Fruit fly (Drosophila melanogaster): Measurements from ENCODE around the gene CG14411.

CG14411 gene

DNA sequence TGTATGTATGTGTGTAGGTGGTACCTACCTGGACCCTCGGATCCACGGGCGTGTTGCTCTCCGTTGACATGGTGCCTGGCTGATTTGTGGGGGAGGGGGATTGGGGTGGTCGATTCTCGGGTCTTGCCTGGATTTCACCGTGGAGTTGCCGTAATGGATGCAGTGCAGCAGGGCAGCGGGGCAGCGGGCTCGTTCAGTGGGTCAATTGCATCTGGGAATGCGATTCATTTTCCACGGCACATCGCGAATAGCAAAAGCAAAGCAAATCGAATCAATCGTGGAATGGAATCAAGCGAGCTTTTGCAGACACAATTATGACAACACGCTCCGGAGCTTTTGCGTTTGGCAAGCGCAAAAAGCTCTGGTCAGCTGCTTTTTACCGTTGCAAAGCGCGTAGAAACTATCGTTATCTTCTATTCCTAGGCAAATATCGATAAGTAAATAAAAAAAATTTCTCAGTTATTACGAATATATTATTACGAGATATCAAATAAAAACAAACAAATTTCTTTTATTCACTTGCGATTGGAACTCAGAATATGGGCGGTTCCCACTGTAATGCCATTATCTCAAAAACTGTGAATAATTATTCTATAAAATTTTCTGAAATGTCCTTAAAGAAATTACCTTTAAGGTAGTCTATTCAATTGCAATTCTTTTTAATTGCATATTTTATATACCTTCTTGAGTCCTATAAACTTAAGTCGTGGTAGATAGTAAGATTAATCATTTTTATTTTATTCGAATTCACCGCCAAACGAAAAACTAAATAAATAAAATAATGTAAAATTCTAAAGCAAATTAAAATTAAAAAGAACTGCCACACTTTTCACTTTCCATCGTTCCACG lies 510 bp upstream of the CG14411 start, which contains the start of gene CG14408 (continued):
- TF ChIP-seq BEAF-32 (GFP tag; optimal IDR thresholded peaks at IDR 0.05), result peak; percentile 66
- no peak for TF ChIP-seq CG33213 (GFP tag; optimal IDR thresholded peaks at IDR 0.05)
- no peak for TF ChIP-seq slbo (GFP tag; IDR thresholded peaks at IDR 0.05)
- peak; percentile 38 for TF ChIP-seq CG2678 (tag; optimal IDR thresholded peaks at IDR 0.05)
- no peak for TF ChIP-seq mam (GFP tag; optimal IDR thresholded peaks at IDR 0.05)
- no peak for TF ChIP-seq lov (optimal IDR thresholded peaks at IDR 0.05)
- TF ChIP-seq lov (GFP tag; IDR thresholded peaks at IDR 0.05), result no peak
- TF ChIP-seq scrt (GFP tag; optimal IDR thresholded peaks at IDR 0.05), result no peak
- no peak for TF ChIP-seq ci (GFP tag; IDR thresholded peaks at IDR 0.05)
- no peak for TF ChIP-seq trem (tag; optimal IDR thresholded peaks at IDR 0.05)
- TF ChIP-seq Drgx (GFP tag; IDR thresholded peaks at IDR 0.05), result no peak
- peak; percentile 50 for TF ChIP-seq gem (tag; optimal IDR thresholded peaks at IDR 0.05)
- peak; percentile 30; the same call in 1 of the 2 replicates for TF ChIP-seq hbn (GFP tag; IDR thresholded peaks at IDR 0.05; ENCODE audit: partially characterized antibody)
- TF ChIP-seq sug (tag; optimal IDR thresholded peaks at IDR 0.05), result peak; percentile 4
- no peak for TF ChIP-seq sima (GFP tag; optimal IDR thresholded peaks at IDR 0.05)
- no peak for TF ChIP-seq NK7.1 (GFP tag; optimal IDR thresholded peaks at IDR 0.05)
- TF ChIP-seq grau (tag; optimal IDR thresholded peaks at IDR 0.05), result no peak
- TF ChIP-seq sna (GFP tag; IDR thresholded peaks at IDR 0.05; ENCODE audit: partially characterized antibody), result peak; percentile 54
- no peak for TF ChIP-seq CG18476 (GFP tag; optimal IDR thresholded peaks at IDR 0.05)
- TF ChIP-seq CG2875 (GFP tag; optimal IDR thresholded peaks at IDR 0.05), result no peak
- no peak for TF ChIP-seq CG1792 (GFP tag; optimal IDR thresholded peaks at IDR 0.05)
- TF ChIP-seq sr (GFP tag; IDR thresholded peaks at IDR 0.05), result no peak
- TF ChIP-seq CG12942 (GFP tag; optimal IDR thresholded peaks at IDR 0.05), result no peak
- no peak for TF ChIP-seq wek (GFP tag; optimal IDR thresholded peaks at IDR 0.05)
- peak; percentile 66; the same call in 1 of the 2 replicates for TF ChIP-seq amos (GFP tag; IDR thresholded peaks at IDR 0.05; ENCODE audit: partially characterized antibody)
- TF ChIP-seq CG10267 (tag; optimal IDR thresholded peaks at IDR 0.05), result peak; percentile 25
- peak; percentile 28; the same call in 1 of the 2 replicates for TF ChIP-seq inv (GFP tag; IDR thresholded peaks at IDR 0.05; ENCODE audit: partially characterized antibody)
- no peak for TF ChIP-seq Sry-β (GFP tag; optimal IDR thresholded peaks at IDR 0.05)
- TF ChIP-seq CG2712 (tag; optimal IDR thresholded peaks at IDR 0.05), result peak; percentile 20
- TF ChIP-seq CG14014 (GFP tag; IDR thresholded peaks at IDR 0.05), result no peak
- no peak for TF ChIP-seq CG10209 (GFP tag; optimal IDR thresholded peaks at IDR 0.05)
- TF ChIP-seq gce (GFP tag; IDR thresholded peaks at IDR 0.05), result no peak
- TF ChIP-seq ttk (GFP tag; IDR thresholded peaks at IDR 0.05), result no peak
- no peak for TF ChIP-seq Sox100B (GFP tag; optimal IDR thresholded peaks at IDR 0.05)
- no peak for TF ChIP-seq danr (GFP tag; IDR thresholded peaks at IDR 0.05)
- no peak for TF ChIP-seq gcm (GFP tag; optimal IDR thresholded peaks at IDR 0.05)
- TF ChIP-seq CG12236 (GFP tag; optimal IDR thresholded peaks at IDR 0.05), result no peak
- TF ChIP-seq CG17359 (tag; optimal IDR thresholded peaks at IDR 0.05), result peak; percentile 2
- no peak for TF ChIP-seq mirr (GFP tag; optimal IDR thresholded peaks at IDR 0.05)
- no peak for TF ChIP-seq CG11560 (tag; IDR thresholded peaks at IDR 0.05)
- no peak for TF ChIP-seq CG8281 (tag; optimal IDR thresholded peaks at IDR 0.05)
- TF ChIP-seq al (GFP tag; IDR thresholded peaks at IDR 0.05), result no peak
- no peak for TF ChIP-seq CG18619 (GFP tag; optimal IDR thresholded peaks at IDR 0.05)
- no peak for TF ChIP-seq CrebB (tag; optimal IDR thresholded peaks at IDR 0.05)
- TF ChIP-seq cad (GFP tag; optimal IDR thresholded peaks at IDR 0.05), result no peak
- TF ChIP-seq MBD-R2 (GFP tag; IDR thresholded peaks at IDR 0.05), result peak; percentile 53; the same call in 1 of the 2 replicates
- TF ChIP-seq CG17612 (GFP tag; IDR thresholded peaks at IDR 0.05), result no peak
- TF ChIP-seq p53 (GFP tag; optimal IDR thresholded peaks at IDR 0.05), result no peak
- no peak for TF ChIP-seq ato (GFP tag; IDR thresholded peaks at IDR 0.05; ENCODE audit: partially characterized antibody)
